Worm (Caenorhabditis elegans) whole organism, midembryonic: Measurements from ENCODE around the gene popl-7.

Source experiments
- T22C8.4 ChIP-seq: fragments of 200-800 bp; sonication (Bioruptor generic); IDR thresholded peaks from 2 replicates; pipeline ENCODE4 v1.3.6; 2022; ENCODE audit warnings: missing genetic modification characterization, missing compliant biosample characterization
- cog-1 ChIP-seq: sonication (generic microtip); optimal IDR thresholded peaks from 2 replicates; lab custom pipeline; 2016; ENCODE audit warnings: missing genetic modification characterization, missing compliant biosample characterization
- flt-1 ChIP-seq: fragments of 200-800 bp; sonication (Bioruptor generic); IDR thresholded peaks from 2 replicates; pipeline ENCODE4 v1.3.6; 2022; ENCODE audit warnings: missing genetic modification characterization, missing compliant biosample characterization
- klf-2 ChIP-seq: fragments of 200-800 bp; sonication (Bioruptor generic); conservative IDR thresholded peaks from 2 replicates; pipeline ENCODE4 v1.3.6; 2022; ENCODE audit warnings: missing genetic modification reagents, missing genetic modification characterization, missing compliant biosample characterization
- med-1 ChIP-seq: sonication (generic microtip); optimal IDR thresholded peaks from 2 replicates; lab custom pipeline; 2017; ENCODE audit warnings: missing genetic modification characterization, mild to moderate bottlenecking, missing compliant biosample characterization, antibody characterized with exemption, missing genetic modification reagents; ENCODE audit not compliant: insufficient read depth
- ref-1 ChIP-seq: fragments of 200-800 bp; sonication (Bioruptor generic); conservative IDR thresholded peaks from 2 replicates; pipeline ENCODE4 v1.3.6; 2022; ENCODE audit warnings: missing genetic modification reagents, missing genetic modification characterization, missing compliant biosample characterization
- tab-1 ChIP-seq: fragments of 200-800 bp; sonication (Bioruptor generic); IDR thresholded peaks from 2 replicates; pipeline ENCODE4 v1.3.6; 2022; ENCODE audit warnings: missing genetic modification characterization, missing compliant biosample characterization
- ztf-23 ChIP-seq: fragments of 200-800 bp; sonication (Bioruptor generic); IDR thresholded peaks from 2 replicates; pipeline ENCODE4 v1.3.6; 2022; ENCODE audit warnings: missing genetic modification reagents, missing genetic modification characterization, missing compliant biosample characterization
- ztf-29 ChIP-seq: fragments of 200-800 bp; sonication (Bioruptor generic); IDR thresholded peaks from 2 replicates; pipeline ENCODE4 v1.3.6; 2022; ENCODE audit warnings: missing genetic modification reagents, missing genetic modification characterization, missing compliant biosample characterization

Gene popl-7

ce11 chrIV:13347232-13347715, 23.2 kb upstream of the popl-7 start, which contains the start of gene W02A2.9:
Gene W02A2.9, plus strand, starts transcription at chrIV:13347665.
- TF ChIP-seq med-1 (GFP tag; lab: Kevin White, UChicago): no peak

- TF ChIP-seq ref-1 (GFP tag; lab: Robert Waterston, UW) (no peak), med-1 (GFP tag; lab: Kevin White, UChicago) (no peak), cog-1 (tag; lab: Kevin White, UChicago) (no peak), flt-1 (GFP tag; lab: Robert Waterston, UW) (no peak), ztf-29 (GFP tag; lab: Robert Waterston, UW) (no peak), T22C8.4 (GFP tag; lab: Robert Waterston, UW) (no peak), klf-2 (GFP tag; lab: Robert Waterston, UW) (no peak), ztf-23 (GFP tag; lab: Robert Waterston, UW) (no peak)
Measured at ce11 chrIV:13348592-13348991, 21.9 kb upstream of the popl-7 start, which contains the start of gene W02A2.12. Gene W02A2.12, minus strand, starts transcription at chrIV:13348831.

- TF ChIP-seq flt-1 (GFP tag; lab: Robert Waterston, UW) (no peak), tab-1 (GFP tag; lab: Robert Waterston, UW) (no peak), ztf-23 (GFP tag; lab: Robert Waterston, UW) (no peak), klf-2 (GFP tag; lab: Robert Waterston, UW) (no peak), ref-1 (GFP tag; lab: Robert Waterston, UW) (no peak), cog-1 (tag; lab: Kevin White, UChicago) (no peak), T22C8.4 (GFP tag; lab: Robert Waterston, UW) (no peak), med-1 (GFP tag; lab: Kevin White, UChicago) (no peak)
Measured at ce11 chrIV:13353143-13353773, 17.2 kb upstream of the popl-7 start, which contains the start of the genes rec-8 and mex-5. Gene rec-8, minus strand, starts transcription at chrIV:13353193. Gene mex-5, plus strand, starts transcription at chrIV:13353723.

- TF ChIP-seq tab-1 (GFP tag; lab: Robert Waterston, UW) (no peak), ztf-29 (GFP tag; lab: Robert Waterston, UW) (no peak)
Measured at ce11 chrIV:13354044-13354443, 16.4 kb upstream of the popl-7 start.

- TF ChIP-seq T22C8.4 (GFP tag; lab: Robert Waterston, UW): no peak
- TF ChIP-seq flt-1 (GFP tag; lab: Robert Waterston, UW): no peak
- TF ChIP-seq ref-1 (GFP tag; lab: Robert Waterston, UW): no peak
- no peak for TF ChIP-seq ztf-29 (GFP tag; lab: Robert Waterston, UW)
- TF ChIP-seq klf-2 (GFP tag; lab: Robert Waterston, UW): no peak
- TF ChIP-seq cog-1 (tag; lab: Kevin White, UChicago): no peak
- TF ChIP-seq med-1 (GFP tag; lab: Kevin White, UChicago): no peak
- TF ChIP-seq tab-1 (GFP tag; lab: Robert Waterston, UW): no peak
Measured at ce11 chrIV:13356005-13356404, 14.5 kb upstream of the popl-7 start.

- no peak for TF ChIP-seq flt-1 (GFP tag; lab: Robert Waterston, UW)
- no peak for TF ChIP-seq ref-1 (GFP tag; lab: Robert Waterston, UW)
- no peak for TF ChIP-seq tab-1 (GFP tag; lab: Robert Waterston, UW)
- TF ChIP-seq T22C8.4 (GFP tag; lab: Robert Waterston, UW): no peak
- no peak for TF ChIP-seq cog-1 (tag; lab: Kevin White, UChicago)
- TF ChIP-seq ztf-29 (GFP tag; lab: Robert Waterston, UW): no peak
- no peak for TF ChIP-seq klf-2 (GFP tag; lab: Robert Waterston, UW)
Measured at ce11 chrIV:13358488-13358887, 12.0 kb upstream of the popl-7 start, which contains the start of gene W02A2.8. Gene W02A2.8, minus strand, starts transcription at chrIV:13358588.

ce11 chrIV:13360144-13360543, 10.3 kb upstream of the popl-7 start, which contains the start of gene Y62E10A.3:
Gene Y62E10A.3, minus strand, starts transcription at chrIV:13360244.
- TF ChIP-seq ztf-23 (GFP tag; lab: Robert Waterston, UW) (no peak), med-1 (GFP tag; lab: Kevin White, UChicago) (no peak), tab-1 (GFP tag; lab: Robert Waterston, UW) (no peak), ztf-29 (GFP tag; lab: Robert Waterston, UW) (no peak), T22C8.4 (GFP tag; lab: Robert Waterston, UW) (no peak), ref-1 (GFP tag; lab: Robert Waterston, UW) (no peak), klf-2 (GFP tag; lab: Robert Waterston, UW) (no peak), flt-1 (GFP tag; lab: Robert Waterston, UW) (no peak)

ce11 chrIV:13364869-13365268, 5.6 kb upstream of the popl-7 start, which contains the start of gene srsx-25:
Gene srsx-25, plus strand, starts transcription at chrIV:13365169.
- TF ChIP-seq ref-1 (GFP tag; lab: Robert Waterston, UW) (no peak), tab-1 (GFP tag; lab: Robert Waterston, UW) (no peak), ztf-23 (GFP tag; lab: Robert Waterston, UW) (no peak), T22C8.4 (GFP tag; lab: Robert Waterston, UW) (no peak), ztf-29 (GFP tag; lab: Robert Waterston, UW) (no peak), cog-1 (tag; lab: Kevin White, UChicago) (no peak), med-1 (GFP tag; lab: Kevin White, UChicago) (no peak), flt-1 (GFP tag; lab: Robert Waterston, UW) (no peak), klf-2 (GFP tag; lab: Robert Waterston, UW) (no peak)

- TF ChIP-seq tab-1 (GFP tag; lab: Robert Waterston, UW): no peak
- no peak for TF ChIP-seq T22C8.4 (GFP tag; lab: Robert Waterston, UW)
- no peak for TF ChIP-seq ref-1 (GFP tag; lab: Robert Waterston, UW)
- TF ChIP-seq klf-2 (GFP tag; lab: Robert Waterston, UW): no peak
- no peak for TF ChIP-seq cog-1 (tag; lab: Kevin White, UChicago)
- TF ChIP-seq ztf-29 (GFP tag; lab: Robert Waterston, UW): no peak
- TF ChIP-seq ztf-23 (GFP tag; lab: Robert Waterston, UW): no peak
- no peak for TF ChIP-seq flt-1 (GFP tag; lab: Robert Waterston, UW)
- TF ChIP-seq med-1 (GFP tag; lab: Kevin White, UChicago): no peak
Measured at ce11 chrIV:13369120-13369842, 1.2 kb upstream of the popl-7 start, which contains the start of gene agt-1. Gene agt-1, minus strand, starts transcription at chrIV:13369412.
